Fruit fly (Drosophila melanogaster) whole organism, embryonic: ENCODE results near the gene Iru.

ENCODE experiments used
- Atf-2 ChIP-seq: fragments of 200-800 bp; sonication (Bioruptor generic); optimal IDR thresholded peaks from 2 replicates; lab custom pipeline; 2016; ENCODE audit warnings: missing biosample characterization, missing genetic modification characterization
- BEAF-32 ChIP-seq: fragments of 200-800 bp; sonication (Bioruptor generic); optimal IDR thresholded peaks from 3 replicates; lab custom pipeline; 2017; ENCODE audit warnings: missing biosample characterization, missing genetic modification characterization, mild to moderate bottlenecking, moderate library complexity, missing genetic modification reagents
- CG10959 ChIP-seq: fragments of 200-800 bp; sonication (Bioruptor generic); IDR thresholded peaks from 2 replicates; pipeline ENCODE4 v1.3.6; 2022; ENCODE audit warnings: missing biosample characterization, missing genetic modification characterization
- CG11085 ChIP-seq: fragments of 200-800 bp; sonication (Bioruptor generic); IDR thresholded peaks from 2 replicates; pipeline ENCODE4 v1.3.6; 2022; ENCODE audit warnings: missing biosample characterization, missing genetic modification characterization
- CG13775 ChIP-seq: fragments of 200-800 bp; sonication (Bioruptor generic); optimal IDR thresholded peaks from 3 replicates; lab custom pipeline; 2017; ENCODE audit warnings: missing biosample characterization, mild to moderate bottlenecking, missing genetic modification characterization
- CG14860 ChIP-seq: fragments of 200-800 bp; sonication (Bioruptor generic); IDR thresholded peaks from 3 replicates; pipeline ENCODE4 v1.3.6; 2022; ENCODE audit warnings: missing biosample characterization, missing genetic modification characterization; ENCODE audit not compliant: partially characterized antibody
- CG15696 ChIP-seq: fragments of 200-800 bp; sonication (Bioruptor generic); optimal IDR thresholded peaks from 2 replicates; lab custom pipeline; 2019; ENCODE audit warnings: missing biosample characterization, mild to moderate bottlenecking, missing genetic modification characterization, moderate library complexity
- CG17802 ChIP-seq: fragments of 200-800 bp; sonication (Bioruptor generic); optimal IDR thresholded peaks from 2 replicates; lab custom pipeline; 2018; ENCODE audit warnings: missing biosample characterization, mild to moderate bottlenecking, missing genetic modification characterization, moderate library complexity
- CG2116 ChIP-seq: fragments of 200-800 bp; sonication (Bioruptor generic); optimal IDR thresholded peaks from 3 replicates; lab custom pipeline; 2018; ENCODE audit warnings: missing biosample characterization, mild to moderate bottlenecking, missing genetic modification characterization
- CG3407 ChIP-seq: fragments of 200-800 bp; sonication (Bioruptor generic); optimal IDR thresholded peaks from 2 replicates; lab custom pipeline; 2018; ENCODE audit warnings: missing biosample characterization, mild to moderate bottlenecking, missing genetic modification characterization
- CG3995 ChIP-seq: fragments of 200-800 bp; sonication (Bioruptor generic); optimal IDR thresholded peaks from 3 replicates; lab custom pipeline; 2016; ENCODE audit warnings: missing biosample characterization, missing genetic modification characterization
- CG4328 ChIP-seq: fragments of 200-800 bp; sonication (Bioruptor generic); optimal IDR thresholded peaks from 3 replicates; lab custom pipeline; 2017; ENCODE audit warnings: missing biosample characterization, missing genetic modification reagents, missing genetic modification characterization
- CG5953 ChIP-seq: fragments of 200-800 bp; sonication (Bioruptor generic); IDR thresholded peaks from 2 replicates; pipeline ENCODE4 v1.3.6; 2022; ENCODE audit warnings: missing biosample characterization, missing genetic modification characterization
- CG6272 ChIP-seq: fragments of 200-800 bp; sonication (Bioruptor generic); IDR thresholded peaks from 2 replicates; pipeline ENCODE4 v1.3.6; 2022; ENCODE audit warnings: missing biosample characterization, missing genetic modification characterization
- CG8281 ChIP-seq: fragments of 200-800 bp; sonication (Bioruptor generic); optimal IDR thresholded peaks from 2 replicates; lab custom pipeline; 2018; ENCODE audit warnings: missing biosample characterization, mild to moderate bottlenecking, missing genetic modification characterization, moderate library complexity
- CG8290 ChIP-seq, 3 experiments: fragments of 200-800 bp; sonication (Bioruptor generic); optimal IDR thresholded peaks; 2 replicates each; lab custom pipeline; 2016 to 2019; ENCODE audit warnings: missing biosample characterization in 3 of 3, missing genetic modification characterization in 3 of 3, mild to moderate bottlenecking in 2 of 3, moderate library complexity in 1 of 3
- CG8765 ChIP-seq: fragments of 200-800 bp; sonication (Bioruptor generic); IDR thresholded peaks from 2 replicates; pipeline ENCODE4 v1.3.6; 2022; ENCODE audit warnings: missing biosample characterization, missing genetic modification characterization
- CG9797 ChIP-seq: fragments of 200-800 bp; sonication (Bioruptor generic); optimal IDR thresholded peaks from 3 replicates; lab custom pipeline; 2018; ENCODE audit warnings: missing biosample characterization, mild to moderate bottlenecking, missing genetic modification characterization
- D19B ChIP-seq: fragments of 200-800 bp; sonication (Bioruptor generic); optimal IDR thresholded peaks from 2 replicates; lab custom pipeline; 2017; ENCODE audit warnings: missing biosample characterization, mild to moderate bottlenecking, missing genetic modification characterization
- ERR ChIP-seq: fragments of 200-800 bp; sonication (Bioruptor generic); optimal IDR thresholded peaks from 2 replicates; lab custom pipeline; 2016; ENCODE audit warnings: missing biosample characterization, missing genetic modification characterization
- Fer1 ChIP-seq: fragments of 200-800 bp; sonication (Bioruptor generic); optimal IDR thresholded peaks from 2 replicates; lab custom pipeline; 2017; ENCODE audit warnings: missing biosample characterization, mild to moderate bottlenecking, missing genetic modification characterization
- Gsc ChIP-seq: fragments of 200-800 bp; sonication (Bioruptor generic); IDR thresholded peaks from 2 replicates; pipeline ENCODE4 v1.3.6; 2022; ENCODE audit warnings: missing biosample characterization, missing genetic modification characterization
- H2.0 ChIP-seq: fragments of 200-800 bp; sonication (Bioruptor generic); IDR thresholded peaks from 2 replicates; pipeline ENCODE4 v1.3.6; 2022; ENCODE audit warnings: missing biosample characterization, missing genetic modification characterization
- Hey ChIP-seq: fragments of 200-800 bp; sonication (Bioruptor generic); optimal IDR thresholded peaks from 3 replicates; lab custom pipeline; 2018; ENCODE audit warnings: missing biosample characterization, mild to moderate bottlenecking, missing genetic modification characterization
- Hmr ChIP-seq: fragments of 200-800 bp; sonication (Bioruptor generic); optimal IDR thresholded peaks from 3 replicates; lab custom pipeline; 2017; ENCODE audit warnings: mild to moderate bottlenecking, missing biosample characterization, missing genetic modification reagents, missing genetic modification characterization
- Kr ChIP-seq: fragments of 200-800 bp; sonication (Bioruptor generic); optimal IDR thresholded peaks from 2 replicates; lab custom pipeline; 2017; ENCODE audit warnings: missing biosample characterization, mild to moderate bottlenecking, missing genetic modification characterization
- Lhr ChIP-seq: fragments of 200-800 bp; sonication (Bioruptor generic); optimal IDR thresholded peaks from 3 replicates; lab custom pipeline; 2017; ENCODE audit warnings: mild to moderate bottlenecking, missing biosample characterization, missing genetic modification reagents, missing genetic modification characterization
- MBD-R2 ChIP-seq: fragments of 200-800 bp; sonication (Bioruptor generic); IDR thresholded peaks from 2 replicates; pipeline ENCODE4 v1.3.6; 2022; ENCODE audit warnings: missing biosample characterization, missing genetic modification characterization
- Meics ChIP-seq: fragments of 200-800 bp; sonication (Bioruptor generic); optimal IDR thresholded peaks from 2 replicates; lab custom pipeline; 2017; ENCODE audit warnings: missing biosample characterization, mild to moderate bottlenecking, missing genetic modification characterization
- Ssrp ChIP-seq: fragments of 200-800 bp; sonication (Bioruptor generic); optimal IDR thresholded peaks from 2 replicates; lab custom pipeline; 2018; ENCODE audit warnings: missing biosample characterization, mild to moderate bottlenecking, missing genetic modification characterization, moderate library complexity
- Taf1 ChIP-seq: fragments of 200-800 bp; sonication (Bioruptor generic); IDR thresholded peaks from 2 replicates; pipeline ENCODE4 v1.3.6; 2022; ENCODE audit warnings: missing biosample characterization, missing genetic modification characterization
- YL-1 ChIP-seq: fragments of 200-800 bp; sonication (Bioruptor generic); optimal IDR thresholded peaks from 3 replicates; lab custom pipeline; 2017; ENCODE audit warnings: missing biosample characterization, mild to moderate bottlenecking, missing genetic modification characterization
- bigmax ChIP-seq: fragments of 200-800 bp; sonication (Bioruptor generic); optimal IDR thresholded peaks from 2 replicates; lab custom pipeline; 2018; ENCODE audit warnings: missing biosample characterization, mild to moderate bottlenecking, missing genetic modification characterization
- crc ChIP-seq: fragments of 200-800 bp; sonication (Bioruptor generic); optimal IDR thresholded peaks from 2 replicates; lab custom pipeline; 2016; ENCODE audit warnings: missing biosample characterization, missing genetic modification characterization
- dati ChIP-seq: fragments of 200-800 bp; sonication (Bioruptor generic); IDR thresholded peaks from 2 replicates; pipeline ENCODE4 v1.3.6; 2022; ENCODE audit warnings: missing biosample characterization, missing genetic modification characterization
- fru ChIP-seq: fragments of >200 bp; optimal IDR thresholded peaks from 2 replicates; lab custom pipeline; 2017
- fu2 ChIP-seq: fragments of 200-800 bp; sonication (Bioruptor generic); optimal IDR thresholded peaks from 2 replicates; lab custom pipeline; 2016; ENCODE audit warnings: missing biosample characterization, missing genetic modification characterization
- gro ChIP-seq: fragments of 200-800 bp; sonication (Bioruptor generic); optimal IDR thresholded peaks from 2 replicates; lab custom pipeline; 2016; ENCODE audit warnings: missing biosample characterization, missing genetic modification characterization
- hbn ChIP-seq: fragments of 200-800 bp; sonication (Bioruptor generic); IDR thresholded peaks from 2 replicates; pipeline ENCODE4 v1.3.6; 2022; ENCODE audit warnings: missing biosample characterization, missing genetic modification characterization; ENCODE audit not compliant: partially characterized antibody
- knrl ChIP-seq: fragments of 200-800 bp; sonication (Bioruptor generic); IDR thresholded peaks from 3 replicates; pipeline ENCODE4 v1.3.6; 2022; ENCODE audit warnings: missing biosample characterization, missing genetic modification characterization; ENCODE audit not compliant: partially characterized antibody
- lov ChIP-seq, 2 experiments: fragments of 200-800 bp in 1 of 2; fragments of >200 bp in 1 of 2; sonication (Bioruptor generic) in 1 of 2; IDR thresholded peaks in 1 of 2; optimal IDR thresholded peaks in 1 of 2; 2 replicates in 1 of 2; 3 replicates in 1 of 2; pipeline versions ENCODE4 v1.3.6 to Lab custom; 2017 to 2022; ENCODE audit warnings: missing biosample characterization in 1 of 2, missing genetic modification characterization in 1 of 2
- onecut ChIP-seq: fragments of 200-800 bp; sonication (Bioruptor generic); IDR thresholded peaks from 2 replicates; pipeline ENCODE4 v1.3.6; 2022; ENCODE audit warnings: missing biosample characterization, missing genetic modification characterization
- pho ChIP-seq: fragments of 200-800 bp; sonication (Bioruptor generic); optimal IDR thresholded peaks from 2 replicates; lab custom pipeline; 2016; ENCODE audit warnings: missing biosample characterization, missing genetic modification characterization
- pnt ChIP-seq: fragments of 200-800 bp; sonication (Bioruptor generic); optimal IDR thresholded peaks from 3 replicates; lab custom pipeline; 2016; ENCODE audit warnings: missing biosample characterization, missing genetic modification characterization
- pros ChIP-seq: fragments of 200-800 bp; sonication (Bioruptor generic); optimal IDR thresholded peaks from 3 replicates; lab custom pipeline; 2019; ENCODE audit warnings: missing biosample characterization, mild to moderate bottlenecking, missing genetic modification characterization, moderate library complexity
- stwl ChIP-seq: fragments of 200-800 bp; sonication (Bioruptor generic); optimal IDR thresholded peaks from 3 replicates; lab custom pipeline; 2018; ENCODE audit warnings: missing biosample characterization, mild to moderate bottlenecking, missing genetic modification characterization, moderate library complexity
- wek ChIP-seq: fragments of 200-800 bp; sonication (Bioruptor generic); optimal IDR thresholded peaks from 3 replicates; lab custom pipeline; 2018; ENCODE audit warnings: missing biosample characterization, mild to moderate bottlenecking, missing genetic modification characterization, moderate library complexity
- yki ChIP-seq: fragments of >200 bp; optimal IDR thresholded peaks from 3 replicates; lab custom pipeline; 2018
- zfh1 ChIP-seq: fragments of 200-800 bp; sonication (Bioruptor generic); IDR thresholded peaks from 3 replicates; pipeline ENCODE4 v1.3.6; 2022; ENCODE audit warnings: missing biosample characterization, missing genetic modification characterization
- zfh2 ChIP-seq: fragments of 200-800 bp; sonication (Bioruptor generic); optimal IDR thresholded peaks from 2 replicates; lab custom pipeline; 2016; ENCODE audit warnings: missing biosample characterization, missing genetic modification characterization

Gene Iru

dm6 chr3R:8984602-8985074 lies 21.6 kb upstream of the Iru start, which contains the start of gene CG11970 (continued):
- TF ChIP-seq fru (lab: Kevin White, UChicago) (no peak), Kr (no peak), stwl (peak; percentile 27), hbn (GFP tag; lab: Robert Waterston, UW) (peak; percentile 52), MBD-R2 (GFP tag; lab: Robert Waterston, UW) (peak; percentile 61), CG8765 (no peak), CG2116 (peak; percentile 41), yki (no peak), CG3407 (GFP tag; lab: Kevin White, UChicago) (no peak), YL-1 (GFP tag; lab: Kevin White, UChicago) (peak; percentile 26), CG8281 (tag; lab: Kevin White, UChicago) (no peak), onecut (GFP tag; lab: Robert Waterston, UW) (no peak), CG15696 (tag; lab: Kevin White, UChicago) (peak; percentile 19), CG14860 (GFP tag; lab: Robert Waterston, UW) (peak; percentile 26; the same call in 1 of the 3 replicates), gro (GFP tag; lab: Kevin White, UChicago) (peak; percentile 12), CG11085 (GFP tag; lab: Robert Waterston, UW) (0 out of 2 replicates have a peak, but pooled peaks have one; percentile 44), H2.0 (GFP tag; lab: Robert Waterston, UW) (0 out of 2 replicates have a peak, but pooled peaks have one; percentile 3), Fer1 (GFP tag; lab: Kevin White, UChicago) (no peak), Gsc (GFP tag; lab: Robert Waterston, UW) (no peak), pho (GFP tag; lab: Kevin White, UChicago) (peak; percentile 56), Hmr (GFP tag; lab: Kevin White, UChicago) (no peak), fu2 (peak; percentile 32), CG13775 (GFP tag; lab: Kevin White, UChicago) (peak; percentile 39), Taf1 (GFP tag; lab: Robert Waterston, UW) (no peak), crc (GFP tag; lab: Kevin White, UChicago) (peak; percentile 26), bigmax (GFP tag; lab: Kevin White, UChicago) (peak; percentile 91), D19B (GFP tag; lab: Kevin White, UChicago) (no peak), ERR (GFP tag; lab: Kevin White, UChicago) (no peak), CG5953 (GFP tag; lab: Robert Waterston, UW) (0 out of 2 replicates have a peak, but pooled peaks have one; percentile 33), Ssrp (tag; lab: Kevin White, UChicago) (peak; percentile 14), CG6272 (GFP tag; lab: Robert Waterston, UW) (peak; percentile 69), CG10959 (no peak), zfh2 (GFP tag; lab: Kevin White, UChicago) (peak; percentile 65), BEAF-32 (GFP tag; lab: Kevin White, UChicago) (peak; percentile 78), wek (GFP tag; lab: Kevin White, UChicago) (no peak), CG9797 (GFP tag; lab: Kevin White, UChicago) (peak; percentile 37), knrl (GFP tag; lab: Robert Waterston, UW) (peak; percentile 74), Lhr (GFP tag; lab: Kevin White, UChicago) (peak; percentile 11), lov (optimal IDR thresholded peaks at IDR 0.05; lab: Kevin White, UChicago) (no peak), lov (GFP tag; IDR thresholded peaks at IDR 0.05; lab: Robert Waterston, UW) (no peak), pros (peak; percentile 64), CG17802 (tag; lab: Kevin White, UChicago) (no peak), CG3995 (GFP tag; lab: Kevin White, UChicago) (peak; percentile 20), Hey (tag; lab: Kevin White, UChicago) (no peak), dati (GFP tag; lab: Robert Waterston, UW) (no peak), CG8290 (GFP tag; optimal IDR thresholded peaks at IDR 0.05; lab: Kevin White, UChicago) (no peak), CG8290 (tag; optimal IDR thresholded peaks at IDR 0.05; lab: Kevin White, UChicago) (no peak), Atf-2 (peak; percentile 17), zfh1 (GFP tag; lab: Robert Waterston, UW) (peak; percentile 56; the same call in 2 of the 3 replicates), pnt (GFP tag; lab: Kevin White, UChicago) (peak; percentile 12), Meics (GFP tag; lab: Kevin White, UChicago) (no peak), CG4328 (GFP tag; lab: Kevin White, UChicago) (peak; percentile 21)
